Worm (Caenorhabditis elegans) whole organism, mixed stage, embryonic: ENCODE results near the gene wrt-1.

Source experiments
- ham-2 ChIP-seq: fragments of 200-800 bp; sonication (Bioruptor generic); optimal IDR thresholded peaks from 2 replicates; lab custom pipeline; 2018; ENCODE audit warnings: mild to moderate bottlenecking, missing genetic modification characterization, missing compliant biosample characterization
- lin-13 ChIP-seq: fragments of 150-350 bp; optimal IDR thresholded peaks from 2 replicates; lab custom pipeline; 2014; ENCODE audit warnings: missing biosample characterization, missing genetic modification characterization
- lsy-2 ChIP-seq: fragments of 150-350 bp; optimal IDR thresholded peaks from 2 replicates; lab custom pipeline; 2014; ENCODE audit warnings: missing biosample characterization, missing genetic modification characterization
- nhr-12 ChIP-seq: fragments of 150-350 bp; optimal IDR thresholded peaks from 2 replicates; lab custom pipeline; 2014; ENCODE audit warnings: missing biosample characterization, missing genetic modification characterization
- nhr-237 ChIP-seq: fragments of 150-350 bp; optimal IDR thresholded peaks from 2 replicates; lab custom pipeline; 2014; ENCODE audit warnings: missing biosample characterization, missing genetic modification characterization
- pha-4 ChIP-seq: fragments of 150-350 bp; optimal IDR thresholded peaks from 2 replicates; lab custom pipeline; 2018; ENCODE audit warnings: missing biosample characterization, missing genetic modification reagents, missing genetic modification characterization
- unc-120 ChIP-seq: sonication (generic microtip); optimal IDR thresholded peaks from 2 replicates; lab custom pipeline; 2017; ENCODE audit warnings: missing genetic modification characterization, missing compliant biosample characterization; ENCODE audit not compliant: poor library complexity, severe bottlenecking

DNA sequence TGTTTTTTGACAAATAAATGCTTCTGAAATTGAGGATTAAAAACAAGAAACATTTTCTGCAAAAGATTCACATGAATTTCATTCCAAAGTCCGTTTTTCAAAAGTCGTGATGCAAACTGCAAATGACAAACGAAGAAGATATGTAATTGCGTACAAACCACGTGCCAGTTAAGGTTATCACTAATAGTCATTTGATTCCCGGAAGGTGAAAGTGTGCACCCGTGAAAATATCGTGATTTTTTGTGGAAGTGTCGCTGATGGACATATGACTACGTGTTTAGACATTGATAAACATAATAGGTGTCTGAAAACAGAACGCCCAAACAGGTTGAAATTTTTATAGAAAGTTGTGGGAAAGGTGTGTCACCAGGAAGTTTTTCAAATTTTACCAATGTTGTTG, 2.6 kb upstream of the wrt-1 start:
- TF ChIP-seq lin-13 (no peak), nhr-12 (tag; lab: Kevin White, UChicago) (no peak), ham-2 (no peak), lsy-2 (no peak), pha-4 (tag; lab: Kevin White, UChicago) (no peak), unc-120 (tag; lab: Kevin White, UChicago) (no peak), nhr-237 (tag; lab: Kevin White, UChicago) (no peak)
